Fruit fly (Drosophila melanogaster): ENCODE measurements around the gene GATAd.

GATAd gene

dm6 chr2L:10311822-10312221 lies 21.7 kb upstream of the GATAd start (continued):
- TF ChIP-seq CG17359 (tag; optimal IDR thresholded peaks at IDR 0.05) (no peak), Hmr (GFP tag; optimal IDR thresholded peaks at IDR 0.05) (no peak), CG34422 (GFP tag; IDR thresholded peaks at IDR 0.05) (no peak), B-H1 (GFP tag; IDR thresholded peaks at IDR 0.05) (no peak), dm (GFP tag; optimal IDR thresholded peaks at IDR 0.05) (no peak), E2f2 (GFP tag; IDR thresholded peaks at IDR 0.05) (peak; percentile 31), Ets97D (GFP tag; optimal IDR thresholded peaks at IDR 0.05) (peak; percentile 38), corto (GFP tag; optimal IDR thresholded peaks at IDR 0.05) (no peak), abd-A (tag; optimal IDR thresholded peaks at IDR 0.05) (no peak), CG1024 (GFP tag; IDR thresholded peaks at IDR 0.05) (0 out of 2 replicates have a peak, but pooled peaks have one; percentile 42), Nf-YA (GFP tag; IDR thresholded peaks at IDR 0.05) (no peak), CG13624 (GFP tag; optimal IDR thresholded peaks at IDR 0.05) (no peak), croc (GFP tag; conservative IDR thresholded peaks at IDR 0.05) (no peak), dmrt11E (tag; optimal IDR thresholded peaks at IDR 0.05) (no peak), CG2116 (GFP tag; optimal IDR thresholded peaks at IDR 0.05) (peak; percentile 44), Lhr (GFP tag; optimal IDR thresholded peaks at IDR 0.05) (no peak), en (GFP tag; optimal IDR thresholded peaks at IDR 0.05) (no peak), unc-4 (GFP tag; IDR thresholded peaks at IDR 0.05; ENCODE audit: partially characterized antibody) (peak; percentile 38; the same call in 1 of the 2 replicates), nom (GFP tag; optimal IDR thresholded peaks at IDR 0.05) (no peak), CG8388 (GFP tag; optimal IDR thresholded peaks at IDR 0.05) (no peak), NFAT (GFP tag; IDR thresholded peaks at IDR 0.05) (no peak), CG16815 (GFP tag; optimal IDR thresholded peaks at IDR 0.05) (no peak), CG17361 (GFP tag; IDR thresholded peaks at IDR 0.05) (no peak), CG1233 (GFP tag; optimal IDR thresholded peaks at IDR 0.05) (no peak), HmgZ (tag; optimal IDR thresholded peaks at IDR 0.05) (no peak), bsh (GFP tag; optimal IDR thresholded peaks at IDR 0.05) (no peak), nau (GFP tag; optimal IDR thresholded peaks at IDR 0.05) (no peak), CG12744 (GFP tag; optimal IDR thresholded peaks at IDR 0.05) (no peak), stwl (tag; optimal IDR thresholded peaks at IDR 0.05) (peak; percentile 63), sna (GFP tag; IDR thresholded peaks at IDR 0.05; ENCODE audit: partially characterized antibody) (no peak), CG8944 (GFP tag; optimal IDR thresholded peaks at IDR 0.05) (no peak), CG17829 (tag; optimal IDR thresholded peaks at IDR 0.05) (no peak), tgo (GFP tag; IDR thresholded peaks at IDR 0.05) (no peak), CG15696 (tag; optimal IDR thresholded peaks at IDR 0.05) (no peak), gfzf (GFP tag; optimal IDR thresholded peaks at IDR 0.05) (peak; percentile 76), CG9876 (GFP tag; optimal IDR thresholded peaks at IDR 0.05) (no peak), fd96Cb (tag; optimal IDR thresholded peaks at IDR 0.05) (no peak), CG4360 (GFP tag; IDR thresholded peaks at IDR 0.05) (no peak), Gsc (GFP tag; IDR thresholded peaks at IDR 0.05) (no peak), CG30020 (tag; optimal IDR thresholded peaks at IDR 0.05) (peak; percentile 97), sug (tag; optimal IDR thresholded peaks at IDR 0.05) (peak; percentile 12), sisA (GFP tag; IDR thresholded peaks at IDR 0.05) (no peak), Oaz (GFP tag; IDR thresholded peaks at IDR 0.05) (no peak), HLH4C (GFP tag; IDR thresholded peaks at IDR 0.05; ENCODE audit: partially characterized antibody) (no peak), CG4328 (GFP tag; optimal IDR thresholded peaks at IDR 0.05) (no peak), CTCF (GFP tag; optimal IDR thresholded peaks at IDR 0.05) (no peak), Stat92E (GFP tag; optimal IDR thresholded peaks at IDR 0.05) (no peak), Tbp (GFP tag; optimal IDR thresholded peaks at IDR 0.05) (no peak), ase (GFP tag; IDR thresholded peaks at IDR 0.05) (no peak), ara (GFP tag; IDR thresholded peaks at IDR 0.05) (no peak), phol (tag; optimal IDR thresholded peaks at IDR 0.05) (peak; percentile 21), fd3F (GFP tag; optimal IDR thresholded peaks at IDR 0.05) (no peak)

Data from whole organism, embryonic.